Worm (Caenorhabditis elegans) whole organism, L4/young adult: Measurements from ENCODE around the gene mdh-1.

Experiments used
- W03F9.2 ChIP-seq: fragments of 150-350 bp; optimal IDR thresholded peaks from 2 replicates; lab custom pipeline; 2014; ENCODE audit warnings: missing biosample characterization, missing genetic modification characterization
- him-1 ChIP-seq: sonication (generic microtip); optimal IDR thresholded peaks from 2 replicates; lab custom pipeline; 2016; ENCODE audit warnings: missing genotype, missing genetic modification reagents, missing genetic modification characterization, missing compliant biosample characterization

- no peak for TF ChIP-seq him-1
- TF ChIP-seq W03F9.2 (tag; lab: Kevin White, UChicago) = no peak
Observed at ce11 chrV:6520385-6521080, 4.2 kb upstream of the mdh-1 start, which contains the start of the genes F46E10.2 and F46E10.18.
